Worm (Caenorhabditis elegans): ENCODE results near the gene nhr-238.

DNA sequence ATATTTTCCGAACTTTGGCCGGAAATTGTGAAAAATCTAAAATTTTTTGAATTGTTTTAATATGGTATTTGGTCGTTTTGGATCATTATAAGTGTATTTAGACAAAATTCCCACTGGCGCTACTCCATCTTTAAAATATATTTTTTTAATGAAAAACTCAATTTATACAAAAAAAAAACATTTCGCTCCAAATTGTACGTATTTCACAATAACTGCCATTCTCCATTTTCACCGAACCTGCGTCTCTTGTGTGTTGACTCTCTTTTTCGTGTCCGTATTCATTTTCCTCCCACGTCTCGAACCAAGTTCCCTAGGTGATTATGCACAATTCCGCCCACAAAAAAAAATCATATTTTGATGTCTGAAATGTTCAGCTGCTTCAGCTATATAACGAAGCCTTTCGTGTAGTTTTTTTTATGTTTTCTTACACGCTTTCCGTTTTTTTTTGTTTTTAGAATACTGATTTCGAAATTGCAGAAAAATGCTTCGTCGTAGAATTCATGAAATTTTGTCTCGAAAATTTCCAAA lies 28.6 kb downstream of the nhr-238 start, which contains the start of gene F16B4.2:
- TF ChIP-seq fkh-10 (GFP tag; optimal IDR thresholded peaks at IDR 0.05), result no peak
- TF ChIP-seq gmeb-2 (tag; optimal IDR thresholded peaks at IDR 0.05), result no peak
- no peak for TF ChIP-seq pha-4 (tag; optimal IDR thresholded peaks at IDR 0.05)
- TF ChIP-seq unc-86 (tag; optimal IDR thresholded peaks at IDR 0.05), result no peak
- TF ChIP-seq hlh-13 (GFP tag; optimal IDR thresholded peaks at IDR 0.05), result no peak
- TF ChIP-seq dmd-4 (tag; optimal IDR thresholded peaks at IDR 0.05; ENCODE audit: borderline replicate concordance), result no peak
- TF ChIP-seq hlh-8 (tag; optimal IDR thresholded peaks at IDR 0.05), result no peak
- TF ChIP-seq elt-2 (tag; optimal IDR thresholded peaks at IDR 0.05), result no peak
- TF ChIP-seq K02D7.2 (tag; optimal IDR thresholded peaks at IDR 0.05), result no peak
